Worm (Caenorhabditis elegans) whole organism, young adult: ENCODE results near the gene Y51B9A.14.

Experiments
- B0336.3 ChIP-seq: fragments of 200-800 bp; sonication (Bioruptor generic); IDR thresholded peaks from 2 replicates; pipeline ENCODE4 v1.3.6; 2022; ENCODE audit warnings: missing genetic modification characterization, missing compliant biosample characterization
- C17E4.6 ChIP-seq: fragments of 200-800 bp; sonication (Bioruptor generic); IDR thresholded peaks from 2 replicates; pipeline ENCODE4 v1.3.6; 2022; ENCODE audit warnings: missing genetic modification reagents, missing genetic modification characterization, missing compliant biosample characterization
- F49E8.2 ChIP-seq: sonication (generic microtip); optimal IDR thresholded peaks from 3 replicates; lab custom pipeline; 2017; ENCODE audit warnings: missing genetic modification characterization, mild to moderate bottlenecking, missing compliant biosample characterization, antibody characterized with exemption, moderate library complexity; ENCODE audit not compliant: insufficient read depth
- F52B5.7 ChIP-seq: sonication (generic microtip); optimal IDR thresholded peaks from 2 replicates; lab custom pipeline; 2016; ENCODE audit warnings: mild to moderate bottlenecking, missing genetic modification characterization, missing compliant biosample characterization
- F55B11.4 ChIP-seq: sonication (generic microtip); optimal IDR thresholded peaks from 2 replicates; lab custom pipeline; 2016; ENCODE audit warnings: missing compliant biosample characterization, missing genetic modification characterization, borderline replicate concordance; ENCODE audit not compliant: insufficient read depth
- T26A5.8 ChIP-seq: sonication (generic microtip); optimal IDR thresholded peaks from 2 replicates; lab custom pipeline; 2016; ENCODE audit warnings: missing genetic modification characterization, missing compliant biosample characterization
- aptf-2 ChIP-seq: fragments of 200-800 bp; sonication (Bioruptor generic); conservative IDR thresholded peaks from 2 replicates; pipeline ENCODE4 v1.3.6; 2022; ENCODE audit warnings: missing genetic modification reagents, missing genetic modification characterization, missing compliant biosample characterization
- athp-1 ChIP-seq: sonication (generic microtip); optimal IDR thresholded peaks from 2 replicates; lab custom pipeline; 2017; ENCODE audit warnings: mild to moderate bottlenecking, missing genetic modification characterization, missing compliant biosample characterization
- attf-3 ChIP-seq: fragments of 200-800 bp; sonication (Bioruptor generic); conservative IDR thresholded peaks from 2 replicates; pipeline ENCODE4 v1.3.6; 2022; ENCODE audit warnings: missing genetic modification reagents, missing genetic modification characterization, missing compliant biosample characterization
- attf-5 ChIP-seq: fragments of 200-800 bp; sonication (Bioruptor generic); optimal IDR thresholded peaks from 2 replicates; lab custom pipeline; 2018; ENCODE audit warnings: mild to moderate bottlenecking, missing genetic modification characterization, missing compliant biosample characterization
- cebp-1 ChIP-seq, 2 experiments: fragments of 200-800 bp in 1 of 2; sonication (Bioruptor generic) in 1 of 2; sonication (generic microtip) in 1 of 2; IDR thresholded peaks in 1 of 2; optimal IDR thresholded peaks in 1 of 2; 2 replicates each; pipeline versions ENCODE4 v1.3.6 to Lab custom; 2017 to 2022; ENCODE audit warnings: missing compliant biosample characterization in 2 of 2, missing genetic modification characterization in 2 of 2, mild to moderate bottlenecking in 1 of 2, missing genetic modification reagents in 1 of 2, moderate library complexity in 1 of 2
- ceh-27 ChIP-seq: fragments of 200-800 bp; sonication (Bioruptor generic); optimal IDR thresholded peaks from 2 replicates; lab custom pipeline; 2018; ENCODE audit warnings: mild to moderate bottlenecking, missing genetic modification characterization, moderate library complexity, missing compliant biosample characterization
- die-1 ChIP-seq: sonication (generic microtip); optimal IDR thresholded peaks from 2 replicates; lab custom pipeline; 2016; ENCODE audit warnings: missing genotype, mild to moderate bottlenecking, missing genetic modification characterization, missing compliant biosample characterization
- dpl-1 ChIP-seq: fragments of 150-350 bp; optimal IDR thresholded peaks from 2 replicates; lab custom pipeline; 2014; ENCODE audit warnings: missing biosample characterization, missing genetic modification reagents, missing genetic modification characterization
- ekl-4 ChIP-seq: fragments of 200-800 bp; sonication (Bioruptor generic); IDR thresholded peaks from 2 replicates; pipeline ENCODE4 v1.3.6; 2022; ENCODE audit warnings: missing genetic modification reagents, missing genetic modification characterization, missing compliant biosample characterization
- him-1 ChIP-seq: sonication (generic microtip); optimal IDR thresholded peaks from 2 replicates; lab custom pipeline; 2016; ENCODE audit warnings: missing genotype, missing genetic modification reagents, missing genetic modification characterization, missing compliant biosample characterization
- lag-1 ChIP-seq: fragments of 200-800 bp; sonication (Bioruptor generic); IDR thresholded peaks from 2 replicates; pipeline ENCODE4 v1.3.6; 2022; ENCODE audit warnings: missing genetic modification reagents, missing genetic modification characterization, missing compliant biosample characterization
- let-607 ChIP-seq, 2 experiments: fragments of 200-800 bp in 1 of 2; sonication (Bioruptor generic) in 1 of 2; sonication (generic microtip) in 1 of 2; optimal IDR thresholded peaks; 2 replicates each; lab custom pipeline; 2016 to 2018; ENCODE audit warnings: mild to moderate bottlenecking in 2 of 2, missing compliant biosample characterization in 2 of 2, missing genetic modification characterization in 2 of 2, moderate library complexity in 2 of 2, missing genotype in 1 of 2
- lin-26 ChIP-seq: fragments of 200-800 bp; sonication (Bioruptor generic); IDR thresholded peaks from 2 replicates; pipeline ENCODE4 v1.3.6; 2022; ENCODE audit warnings: missing genetic modification reagents, missing genetic modification characterization, missing compliant biosample characterization
- lin-35 ChIP-seq, 3 experiments: fragments of 150-350 bp in 2 of 3; sonication (generic microtip) in 1 of 3; optimal IDR thresholded peaks; 2 replicates each; lab custom pipeline; 2014 to 2018; ENCODE audit warnings: missing biosample characterization in 3 of 3, missing genetic modification characterization in 3 of 3, missing genetic modification reagents in 3 of 3
- lin-54 ChIP-seq: fragments of 200-800 bp; sonication (Bioruptor generic); optimal IDR thresholded peaks from 2 replicates; lab custom pipeline; 2018; ENCODE audit warnings: mild to moderate bottlenecking, missing genetic modification characterization, missing compliant biosample characterization
- madf-10 ChIP-seq: sonication (generic microtip); optimal IDR thresholded peaks from 2 replicates; lab custom pipeline; 2016; ENCODE audit warnings: mild to moderate bottlenecking, missing genetic modification characterization, missing compliant biosample characterization
- madf-8 ChIP-seq: fragments of 200-800 bp; sonication (Bioruptor generic); conservative IDR thresholded peaks from 2 replicates; pipeline ENCODE4 v1.3.6; 2022; ENCODE audit warnings: missing genetic modification reagents, missing genetic modification characterization, missing compliant biosample characterization
- mcd-1 ChIP-seq: fragments of 200-800 bp; sonication (Bioruptor generic); IDR thresholded peaks from 2 replicates; pipeline ENCODE4 v1.3.6; 2022; ENCODE audit warnings: missing genetic modification reagents, missing genetic modification characterization, missing compliant biosample characterization
- mel-28 ChIP-seq: sonication (generic microtip); optimal IDR thresholded peaks from 2 replicates; lab custom pipeline; 2016; ENCODE audit warnings: borderline replicate concordance, mild to moderate bottlenecking, missing genetic modification characterization, missing compliant biosample characterization
- nhr-80 ChIP-seq: sonication (generic microtip); optimal IDR thresholded peaks from 2 replicates; lab custom pipeline; 2016; ENCODE audit warnings: missing genetic modification characterization, missing compliant biosample characterization
- rec-8 ChIP-seq, 2 experiments: sonication (generic microtip); optimal IDR thresholded peaks; 2 replicates each; lab custom pipeline; 2016; ENCODE audit warnings: mild to moderate bottlenecking in 2 of 2, missing genetic modification characterization in 2 of 2, missing genetic modification reagents in 2 of 2, missing genotype in 2 of 2, missing biosample characterization in 1 of 2, missing compliant biosample characterization in 1 of 2, moderate library complexity in 1 of 2
- repo-1 ChIP-seq: sonication (generic microtip); optimal IDR thresholded peaks from 2 replicates; lab custom pipeline; 2017; ENCODE audit warnings: mild to moderate bottlenecking, missing genetic modification characterization, missing compliant biosample characterization
- unc-62 ChIP-seq: fragments of 150-350 bp; optimal IDR thresholded peaks from 2 replicates; lab custom pipeline; 2014; ENCODE audit warnings: missing biosample characterization, missing genetic modification reagents, missing genetic modification characterization
- xnd-1 ChIP-seq: sonication (generic microtip); optimal IDR thresholded peaks from 2 replicates; lab custom pipeline; 2016; ENCODE audit warnings: missing genotype, missing genetic modification reagents, missing genetic modification characterization, missing compliant biosample characterization
- ztf-18 ChIP-seq: sonication (generic microtip); optimal IDR thresholded peaks from 2 replicates; lab custom pipeline; 2016; ENCODE audit warnings: missing genotype, mild to moderate bottlenecking, missing genetic modification characterization, missing compliant biosample characterization
- ztf-22 ChIP-seq: fragments of 200-800 bp; sonication (Bioruptor generic); optimal IDR thresholded peaks from 2 replicates; lab custom pipeline; 2018; ENCODE audit warnings: mild to moderate bottlenecking, missing genetic modification characterization, moderate library complexity, missing compliant biosample characterization
- ztf-3 ChIP-seq: fragments of 200-800 bp; sonication (Bioruptor generic); optimal IDR thresholded peaks from 2 replicates; lab custom pipeline; 2018; ENCODE audit warnings: mild to moderate bottlenecking, missing genetic modification characterization, missing compliant biosample characterization

Gene Y51B9A.14

DNA sequence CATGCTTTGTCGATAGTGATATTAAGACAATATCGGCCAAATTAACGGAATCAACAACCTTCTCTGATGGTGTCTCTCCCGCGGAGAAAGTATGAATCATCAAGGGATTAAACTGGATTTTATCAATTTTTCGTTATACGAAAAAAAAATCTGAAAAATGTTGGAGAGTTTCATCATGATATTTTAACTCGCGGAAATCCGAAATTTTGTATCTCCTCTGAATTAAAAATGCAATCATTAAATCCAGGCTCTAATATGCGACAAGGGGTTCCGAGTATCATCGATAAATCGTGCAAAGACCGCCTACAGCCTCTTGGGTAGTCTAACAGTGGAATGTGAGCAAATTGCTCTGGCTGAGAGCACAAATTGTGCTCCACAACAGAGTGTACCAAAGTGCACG lies 21.1 kb downstream of the Y51B9A.14 start, which contains the start of gene C06C3.10:
C06C3.10 (minus strand) TSS at position 101 of the 400 bp plus-strand sequence.
- TF ChIP-seq madf-8 (GFP tag; lab: Robert Waterston, UW) (no peak), attf-5 (GFP tag; lab: Kevin White, UChicago) (no peak), aptf-2 (GFP tag; lab: Robert Waterston, UW) (no peak)

DNA sequence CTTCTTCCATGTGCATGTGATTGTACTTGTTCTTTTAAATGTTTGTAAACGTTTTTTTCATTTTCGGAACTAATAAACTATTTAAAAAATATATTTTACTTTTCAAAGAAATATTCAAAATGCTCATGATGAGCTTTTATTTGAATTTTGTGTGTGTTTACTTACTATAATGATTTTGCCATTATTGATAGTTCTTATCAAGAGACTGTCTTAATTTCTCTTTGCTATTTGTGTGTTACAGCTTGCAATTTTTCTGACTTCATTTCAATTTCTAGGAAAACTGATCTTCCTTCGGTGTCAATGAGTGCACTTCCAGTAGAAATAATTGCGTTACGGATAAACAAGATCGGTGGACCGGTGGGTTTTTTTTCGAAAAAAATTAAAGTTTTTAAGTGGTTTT lies 23.5 kb downstream of the Y51B9A.14 start, which contains the start of gene C06C3.12:
C06C3.12 (plus strand) TSS at position 301 of the 400 bp plus-strand sequence.
- no peak for TF ChIP-seq ztf-3 (GFP tag; lab: Kevin White, UChicago)
- TF ChIP-seq athp-1 (tag; lab: Kevin White, UChicago): no peak
- no peak for TF ChIP-seq F55B11.4
- TF ChIP-seq C17E4.6 (GFP tag; lab: Robert Waterston, UW): no peak
- TF ChIP-seq F49E8.2 (tag; lab: Kevin White, UChicago): no peak
- TF ChIP-seq mcd-1 (GFP tag; lab: Robert Waterston, UW): no peak
- no peak for TF ChIP-seq lin-35 (GFP tag; optimal IDR thresholded peaks at IDR 0.05; lab: Kevin White, UChicago)
- no peak for TF ChIP-seq lin-26
- TF ChIP-seq attf-3 (GFP tag; lab: Robert Waterston, UW): no peak
- no peak for TF ChIP-seq cebp-1 (GFP tag; IDR thresholded peaks at IDR 0.05; lab: Robert Waterston, UW)
- no peak for TF ChIP-seq cebp-1 (tag; optimal IDR thresholded peaks at IDR 0.05; lab: Kevin White, UChicago)
- no peak for TF ChIP-seq repo-1 (tag; lab: Kevin White, UChicago)
- no peak for TF ChIP-seq ekl-4 (GFP tag; lab: Robert Waterston, UW)
- TF ChIP-seq T26A5.8 (tag; lab: Kevin White, UChicago): no peak
- no peak for TF ChIP-seq ceh-27 (GFP tag; lab: Kevin White, UChicago)

DNA sequence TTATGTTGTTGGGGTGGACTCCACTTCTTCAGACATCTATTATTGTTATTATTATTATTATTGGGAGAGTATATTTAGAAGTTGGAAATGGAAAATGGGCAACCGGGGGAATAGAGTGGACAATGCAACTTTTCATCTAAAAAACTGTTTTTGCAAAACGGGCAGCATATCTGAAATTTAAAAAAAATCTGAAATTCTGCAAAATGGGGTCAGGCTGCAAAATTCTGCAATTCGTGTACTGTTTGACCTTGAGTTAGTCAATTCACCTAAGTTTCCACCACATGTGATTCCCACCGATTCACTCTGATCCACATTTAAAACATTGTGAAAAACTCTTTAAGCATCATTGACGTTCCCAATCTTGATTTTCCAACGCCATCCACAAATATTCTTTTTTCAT lies 25.3 kb downstream of the Y51B9A.14 start, which contains the start of gene C06C3.4:
C06C3.4 (plus strand) TSS at position 301 of the 400 bp plus-strand sequence.
- TF ChIP-seq die-1 (tag; lab: Kevin White, UChicago) (no peak), lag-1 (GFP tag; lab: Robert Waterston, UW) (no peak), B0336.3 (GFP tag; lab: Robert Waterston, UW) (no peak), unc-62 (GFP tag; lab: Kevin White, UChicago) (no peak), ztf-22 (no peak), ztf-18 (tag; lab: Kevin White, UChicago) (no peak), let-607 (tag; optimal IDR thresholded peaks at IDR 0.05; lab: Kevin White, UChicago) (no peak), lin-54 (GFP tag; lab: Kevin White, UChicago) (no peak), madf-10 (tag; lab: Kevin White, UChicago) (no peak), F52B5.7 (tag; lab: Kevin White, UChicago) (no peak), cebp-1 (GFP tag; IDR thresholded peaks at IDR 0.05; lab: Robert Waterston, UW) (no peak), cebp-1 (tag; optimal IDR thresholded peaks at IDR 0.05; lab: Kevin White, UChicago) (no peak), dpl-1 (GFP tag; lab: Kevin White, UChicago) (no peak), rec-8 (tag; optimal IDR thresholded peaks at IDR 0.05; lab: Kevin White, UChicago) (no peak), nhr-80 (tag; lab: Kevin White, UChicago) (no peak), lin-35 (GFP tag; optimal IDR thresholded peaks at IDR 0.05; lab: Kevin White, UChicago) (no peak), him-1 (tag; lab: Kevin White, UChicago) (no peak), xnd-1 (tag; lab: Kevin White, UChicago) (no peak), mel-28 (tag; lab: Kevin White, UChicago) (no peak)
- TF ChIP-seq, all 124 proteins: peak for 0
